Fruit fly (Drosophila melanogaster) whole organism, embryonic: ENCODE measurements around the gene CG14731.

Source experiments
- Bgb ChIP-seq: fragments of 200-800 bp; sonication (Bioruptor generic); IDR thresholded peaks from 2 replicates; pipeline ENCODE4 v1.3.6; 2022; ENCODE audit warnings: missing biosample characterization, missing genetic modification characterization; ENCODE audit not compliant: partially characterized antibody
- CG11723 ChIP-seq: fragments of 200-800 bp; sonication (Bioruptor generic); optimal IDR thresholded peaks from 2 replicates; lab custom pipeline; 2017; ENCODE audit warnings: missing biosample characterization, mild to moderate bottlenecking, missing genetic modification characterization
- CG12219 ChIP-seq: fragments of 200-800 bp; sonication (Bioruptor generic); optimal IDR thresholded peaks from 3 replicates; lab custom pipeline; 2018; ENCODE audit warnings: missing biosample characterization, mild to moderate bottlenecking, missing genetic modification characterization
- CG12236 ChIP-seq: fragments of 200-800 bp; sonication (Bioruptor generic); optimal IDR thresholded peaks from 2 replicates; lab custom pipeline; 2016; ENCODE audit warnings: missing biosample characterization, missing genetic modification characterization
- CG12391 ChIP-seq: fragments of 200-800 bp; sonication (Bioruptor generic); optimal IDR thresholded peaks from 3 replicates; lab custom pipeline; 2018; ENCODE audit warnings: missing biosample characterization, mild to moderate bottlenecking, missing genetic modification characterization, moderate library complexity
- CG13424 ChIP-seq: fragments of 200-800 bp; sonication (Bioruptor generic); optimal IDR thresholded peaks from 2 replicates; lab custom pipeline; 2019; ENCODE audit warnings: missing biosample characterization, mild to moderate bottlenecking, missing genetic modification characterization, moderate library complexity
- CG15696 ChIP-seq: fragments of 200-800 bp; sonication (Bioruptor generic); optimal IDR thresholded peaks from 2 replicates; lab custom pipeline; 2019; ENCODE audit warnings: missing biosample characterization, mild to moderate bottlenecking, missing genetic modification characterization, moderate library complexity
- CG1602 ChIP-seq: fragments of 200-800 bp; sonication (Bioruptor generic); optimal IDR thresholded peaks from 3 replicates; lab custom pipeline; 2016; ENCODE audit warnings: missing biosample characterization, missing genetic modification characterization
- CG1603 ChIP-seq: fragments of 200-800 bp; sonication (Bioruptor generic); optimal IDR thresholded peaks from 2 replicates; lab custom pipeline; 2019; ENCODE audit warnings: missing biosample characterization, mild to moderate bottlenecking, missing genetic modification characterization, moderate library complexity
- CG17385 ChIP-seq: fragments of 200-800 bp; sonication (Bioruptor generic); optimal IDR thresholded peaks from 3 replicates; lab custom pipeline; 2018; ENCODE audit warnings: missing biosample characterization, mild to moderate bottlenecking, missing genetic modification characterization
- CG17802 ChIP-seq: fragments of 200-800 bp; sonication (Bioruptor generic); optimal IDR thresholded peaks from 2 replicates; lab custom pipeline; 2018; ENCODE audit warnings: missing biosample characterization, mild to moderate bottlenecking, missing genetic modification characterization, moderate library complexity
- CG18599 ChIP-seq: fragments of 200-800 bp; sonication (Bioruptor generic); optimal IDR thresholded peaks from 3 replicates; lab custom pipeline; 2017; ENCODE audit warnings: missing biosample characterization, missing genetic modification characterization, mild to moderate bottlenecking, moderate library complexity, missing genetic modification reagents
- CG2120 ChIP-seq: fragments of 200-800 bp; sonication (Bioruptor generic); optimal IDR thresholded peaks from 3 replicates; lab custom pipeline; 2016; ENCODE audit warnings: missing biosample characterization, missing genetic modification characterization
- CG31224 ChIP-seq: fragments of 200-800 bp; sonication (Bioruptor generic); IDR thresholded peaks from 2 replicates; pipeline ENCODE4 v1.3.6; 2022; ENCODE audit warnings: missing biosample characterization, missing genetic modification characterization
- CG32767 ChIP-seq: fragments of 200-800 bp; sonication (Bioruptor generic); IDR thresholded peaks from 2 replicates; pipeline ENCODE4 v1.3.6; 2022; ENCODE audit warnings: missing biosample characterization, missing genetic modification characterization
- CG34224 ChIP-seq: fragments of 200-800 bp; sonication (Bioruptor generic); IDR thresholded peaks from 3 replicates; pipeline ENCODE4 v1.3.6; 2022; ENCODE audit warnings: missing biosample characterization, missing genetic modification characterization; ENCODE audit not compliant: partially characterized antibody
- CG3838 ChIP-seq: fragments of 200-800 bp; sonication (Bioruptor generic); optimal IDR thresholded peaks from 3 replicates; lab custom pipeline; 2016; ENCODE audit warnings: missing biosample characterization, missing genetic modification characterization
- CG3847 ChIP-seq: fragments of 200-800 bp; sonication (Bioruptor generic); IDR thresholded peaks from 2 replicates; pipeline ENCODE4 v1.3.6; 2022; ENCODE audit warnings: missing biosample characterization, missing genetic modification characterization
- CG4282 ChIP-seq: fragments of 200-800 bp; sonication (Bioruptor generic); optimal IDR thresholded peaks from 2 replicates; lab custom pipeline; 2016; ENCODE audit warnings: missing biosample characterization, missing genetic modification characterization
- CG4328 ChIP-seq: fragments of 200-800 bp; sonication (Bioruptor generic); optimal IDR thresholded peaks from 3 replicates; lab custom pipeline; 2017; ENCODE audit warnings: missing biosample characterization, missing genetic modification reagents, missing genetic modification characterization
- CG43689 ChIP-seq: fragments of 200-800 bp; sonication (Bioruptor generic); IDR thresholded peaks from 2 replicates; pipeline ENCODE4 v1.3.6; 2022; ENCODE audit warnings: missing biosample characterization, missing genetic modification characterization
- CG4424 ChIP-seq: fragments of 200-800 bp; sonication (Bioruptor generic); optimal IDR thresholded peaks from 3 replicates; lab custom pipeline; 2016; ENCODE audit warnings: missing biosample characterization, missing genetic modification characterization
- CG5245 ChIP-seq: fragments of 200-800 bp; sonication (Bioruptor generic); optimal IDR thresholded peaks from 3 replicates; lab custom pipeline; 2016; ENCODE audit warnings: missing biosample characterization, missing genetic modification characterization
- CG5953 ChIP-seq: fragments of 200-800 bp; sonication (Bioruptor generic); IDR thresholded peaks from 2 replicates; pipeline ENCODE4 v1.3.6; 2022; ENCODE audit warnings: missing biosample characterization, missing genetic modification characterization
- CG6175 ChIP-seq: fragments of 200-800 bp; sonication (Bioruptor generic); IDR thresholded peaks from 3 replicates; pipeline ENCODE4 v1.3.6; 2022; ENCODE audit warnings: missing biosample characterization, missing genetic modification characterization
- CG9609 ChIP-seq: fragments of 200-800 bp; sonication (Bioruptor generic); optimal IDR thresholded peaks from 3 replicates; lab custom pipeline; 2016; ENCODE audit warnings: missing biosample characterization, missing genetic modification characterization
- E2f1 ChIP-seq: fragments of 200-800 bp; sonication (Bioruptor generic); IDR thresholded peaks from 2 replicates; pipeline ENCODE4 v1.3.6; 2022; ENCODE audit warnings: missing biosample characterization, missing genetic modification characterization
- ERR ChIP-seq: fragments of 200-800 bp; sonication (Bioruptor generic); optimal IDR thresholded peaks from 2 replicates; lab custom pipeline; 2016; ENCODE audit warnings: missing biosample characterization, missing genetic modification characterization
- Elba2 ChIP-seq: fragments of 200-800 bp; sonication (Bioruptor generic); optimal IDR thresholded peaks from 3 replicates; lab custom pipeline; 2016; ENCODE audit warnings: missing biosample characterization, missing genetic modification characterization
- Fer2 ChIP-seq: fragments of 200-800 bp; sonication (Bioruptor generic); optimal IDR thresholded peaks from 2 replicates; lab custom pipeline; 2018; ENCODE audit warnings: missing biosample characterization, mild to moderate bottlenecking, missing genetic modification characterization, moderate library complexity
- HLHmδ ChIP-seq: fragments of 200-800 bp; sonication (Bioruptor generic); optimal IDR thresholded peaks from 2 replicates; lab custom pipeline; 2018; ENCODE audit warnings: missing biosample characterization, mild to moderate bottlenecking, missing genetic modification characterization, moderate library complexity
- Hsf ChIP-seq: fragments of 200-800 bp; sonication (Bioruptor generic); optimal IDR thresholded peaks from 3 replicates; lab custom pipeline; 2016; ENCODE audit warnings: missing biosample characterization, missing genetic modification characterization
- MTF-1 ChIP-seq: fragments of 200-800 bp; sonication (Bioruptor generic); optimal IDR thresholded peaks from 2 replicates; lab custom pipeline; 2018; ENCODE audit warnings: missing biosample characterization, mild to moderate bottlenecking, missing genetic modification characterization, borderline replicate concordance
- NC2β ChIP-seq: fragments of 200-800 bp; sonication (Bioruptor generic); optimal IDR thresholded peaks from 2 replicates; lab custom pipeline; 2016; ENCODE audit warnings: missing biosample characterization, missing genetic modification characterization
- Nf-YB ChIP-seq: fragments of 200-800 bp; sonication (Bioruptor generic); optimal IDR thresholded peaks from 3 replicates; lab custom pipeline; 2019; ENCODE audit warnings: missing biosample characterization, mild to moderate bottlenecking, missing genetic modification characterization, moderate library complexity
- Rfx ChIP-seq: fragments of 200-800 bp; sonication (Bioruptor generic); IDR thresholded peaks from 2 replicates; pipeline ENCODE4 v1.3.6; 2022; ENCODE audit warnings: missing biosample characterization, missing genetic modification characterization
- Sox100B ChIP-seq: fragments of 200-800 bp; sonication (Bioruptor generic); optimal IDR thresholded peaks from 3 replicates; lab custom pipeline; 2018; ENCODE audit warnings: missing biosample characterization, mild to moderate bottlenecking, missing genetic modification characterization
- Taf1 ChIP-seq: fragments of 200-800 bp; sonication (Bioruptor generic); IDR thresholded peaks from 2 replicates; pipeline ENCODE4 v1.3.6; 2022; ENCODE audit warnings: missing biosample characterization, missing genetic modification characterization
- ara ChIP-seq: fragments of 200-800 bp; sonication (Bioruptor generic); IDR thresholded peaks from 2 replicates; pipeline ENCODE4 v1.3.6; 2022; ENCODE audit warnings: missing biosample characterization, missing genetic modification characterization
- cg ChIP-seq: fragments of 200-800 bp; sonication (Bioruptor generic); optimal IDR thresholded peaks from 3 replicates; lab custom pipeline; 2019; ENCODE audit warnings: missing biosample characterization, mild to moderate bottlenecking, missing genetic modification characterization, moderate library complexity
- chinmo ChIP-seq: fragments of 200-800 bp; sonication (Bioruptor generic); IDR thresholded peaks from 4 replicates; pipeline ENCODE4 v1.3.6; 2022; ENCODE audit warnings: missing biosample characterization, missing genetic modification characterization; ENCODE audit not compliant: partially characterized antibody
- crol ChIP-seq: fragments of 200-800 bp; sonication (Bioruptor generic); IDR thresholded peaks from 2 replicates; pipeline ENCODE4 v1.3.6; 2022; ENCODE audit warnings: missing biosample characterization, missing genetic modification characterization
- ftz-f1 ChIP-seq: fragments of 200-800 bp; sonication (Bioruptor generic); optimal IDR thresholded peaks from 2 replicates; lab custom pipeline; 2016; ENCODE audit warnings: missing biosample characterization, missing genetic modification characterization
- h ChIP-seq: fragments of >200 bp; optimal IDR thresholded peaks from 2 replicates; lab custom pipeline; 2017
- jumu ChIP-seq: fragments of 200-800 bp; sonication (Bioruptor generic); optimal IDR thresholded peaks from 3 replicates; lab custom pipeline; 2016; ENCODE audit warnings: missing biosample characterization, missing genetic modification characterization
- lab ChIP-seq: fragments of 200-800 bp; sonication (Bioruptor generic); optimal IDR thresholded peaks from 3 replicates; lab custom pipeline; 2017; ENCODE audit warnings: missing biosample characterization, missing genetic modification characterization, mild to moderate bottlenecking, moderate library complexity, missing genetic modification reagents
- nau ChIP-seq: fragments of 200-800 bp; sonication (Bioruptor generic); optimal IDR thresholded peaks from 3 replicates; lab custom pipeline; 2017; ENCODE audit warnings: missing biosample characterization, mild to moderate bottlenecking, missing genetic modification characterization, missing genetic modification reagents
- pb ChIP-seq: fragments of 200-800 bp; sonication (Bioruptor generic); optimal IDR thresholded peaks from 3 replicates; lab custom pipeline; 2016; ENCODE audit warnings: missing biosample characterization, missing genetic modification characterization
- pros ChIP-seq: fragments of 200-800 bp; sonication (Bioruptor generic); optimal IDR thresholded peaks from 3 replicates; lab custom pipeline; 2019; ENCODE audit warnings: missing biosample characterization, mild to moderate bottlenecking, missing genetic modification characterization, moderate library complexity
- tio ChIP-seq: fragments of 200-800 bp; sonication (Bioruptor generic); optimal IDR thresholded peaks from 2 replicates; lab custom pipeline; 2017; ENCODE audit warnings: missing biosample characterization, missing genetic modification characterization, inconsistent platforms
- vfl ChIP-seq: fragments of 200-800 bp; sonication (Bioruptor generic); optimal IDR thresholded peaks from 2 replicates; lab custom pipeline; 2016; ENCODE audit warnings: missing biosample characterization, missing genetic modification characterization
- vvl ChIP-seq: fragments of 200-800 bp; sonication (Bioruptor generic); IDR thresholded peaks from 2 replicates; pipeline ENCODE4 v1.3.6; 2022; ENCODE audit warnings: missing biosample characterization, missing genetic modification characterization

The CG14731 gene

dm6 chr3R:11948903-11949358 is 17.9 kb downstream of the CG14731 start, which contains the start of gene Cad87A (continued):
- TF ChIP-seq CG34224 (GFP tag; lab: Robert Waterston, UW) (no peak), CG12391 (no peak), MTF-1 (GFP tag; lab: Kevin White, UChicago) (peak; percentile 58), NC2β (GFP tag; lab: Kevin White, UChicago) (peak; percentile 39), CG13424 (tag; lab: Kevin White, UChicago) (no peak), Fer2 (tag; lab: Kevin White, UChicago) (no peak), CG12219 (GFP tag; lab: Kevin White, UChicago) (peak; percentile 9), CG5953 (no peak), CG3838 (GFP tag; lab: Kevin White, UChicago) (no peak), CG4282 (GFP tag; lab: Kevin White, UChicago) (no peak), Rfx (GFP tag; lab: Robert Waterston, UW) (no peak), CG6175 (no peak), Taf1 (GFP tag; lab: Robert Waterston, UW) (no peak), CG17385 (GFP tag; lab: Kevin White, UChicago) (no peak), tio (GFP tag; lab: Kevin White, UChicago) (no peak), CG5245 (GFP tag; lab: Kevin White, UChicago) (no peak), CG4424 (no peak), CG1603 (tag; lab: Kevin White, UChicago) (peak; percentile 49), jumu (GFP tag; lab: Kevin White, UChicago) (no peak), CG32767 (no peak), nau (peak; percentile 35), CG2120 (GFP tag; lab: Kevin White, UChicago) (no peak), CG12236 (GFP tag; lab: Kevin White, UChicago) (no peak), Bgb (GFP tag; lab: Robert Waterston, UW) (no peak), HLHmδ (GFP tag; lab: Kevin White, UChicago) (peak; percentile 82), CG11723 (GFP tag; lab: Kevin White, UChicago) (no peak), CG15696 (tag; lab: Kevin White, UChicago) (no peak), cg (GFP tag; lab: Kevin White, UChicago) (peak; percentile 96), crol (GFP tag; lab: Robert Waterston, UW) (no peak), chinmo (no peak), Hsf (no peak), h (lab: Kevin White, UChicago) (no peak), CG3847 (GFP tag; lab: Robert Waterston, UW) (no peak), pb (GFP tag; lab: Kevin White, UChicago) (no peak), CG4328 (no peak), vvl (GFP tag; lab: Robert Waterston, UW) (no peak), E2f1 (GFP tag; lab: Robert Waterston, UW) (no peak), CG18599 (GFP tag; lab: Kevin White, UChicago) (peak; percentile 47), CG43689 (GFP tag; lab: Robert Waterston, UW) (no peak), CG31224 (GFP tag; lab: Robert Waterston, UW) (no peak), CG17802 (no peak), ftz-f1 (GFP tag; lab: Kevin White, UChicago) (peak; percentile 60), ara (GFP tag; lab: Robert Waterston, UW) (no peak), CG9609 (GFP tag; lab: Kevin White, UChicago) (no peak), Elba2 (GFP tag; lab: Kevin White, UChicago) (no peak), pros (GFP tag; lab: Kevin White, UChicago) (peak; percentile 52), ERR (GFP tag; lab: Kevin White, UChicago) (no peak), Sox100B (GFP tag; lab: Kevin White, UChicago) (no peak), Nf-YB (GFP tag; lab: Kevin White, UChicago) (no peak), CG1602 (GFP tag; lab: Kevin White, UChicago) (no peak), lab (GFP tag; lab: Kevin White, UChicago) (peak; percentile 51), vfl (no peak)
